Worm (Caenorhabditis elegans): Measurements from ENCODE around the gene del-2.

- TF ChIP-seq tbx-2 (tag; optimal IDR thresholded peaks at IDR 0.05) (no peak), C08G9.2 (tag; optimal IDR thresholded peaks at IDR 0.05) (no peak), sox-4 (tag; optimal IDR thresholded peaks at IDR 0.05) (no peak), ceh-22 (tag; optimal IDR thresholded peaks at IDR 0.05) (no peak), ama-1 (optimal IDR thresholded peaks at IDR 0.05) (no peak), npax-4 (tag; optimal IDR thresholded peaks at IDR 0.05) (no peak), dve-1 (tag; optimal IDR thresholded peaks at IDR 0.05) (no peak), gmeb-2 (tag; optimal IDR thresholded peaks at IDR 0.05) (no peak), fkh-10 (GFP tag; optimal IDR thresholded peaks at IDR 0.05) (no peak), K02D7.2 (tag; optimal IDR thresholded peaks at IDR 0.05) (no peak), pha-4 (tag; optimal IDR thresholded peaks at IDR 0.05) (no peak), T23F11.4 (GFP tag; optimal IDR thresholded peaks at IDR 0.05) (no peak), F13H6.1 (tag; optimal IDR thresholded peaks at IDR 0.05) (no peak)
These were observed 26.3 kb downstream of the del-2 start for ce11 chrIV:9615511-9615910.
